Fruit fly (Drosophila melanogaster) whole organism, embryonic: Measurements from ENCODE around the gene Rab40.

Source experiments
- Antp ChIP-seq: fragments of 200-800 bp; sonication (Bioruptor generic); optimal IDR thresholded peaks from 3 replicates; lab custom pipeline; 2016; ENCODE audit warnings: missing biosample characterization, missing genetic modification characterization
- Awh ChIP-seq: fragments of 200-800 bp; sonication (Bioruptor generic); IDR thresholded peaks from 2 replicates; pipeline ENCODE4, ENCODE4 v1.3.6; 2022; ENCODE audit warnings: missing biosample characterization, missing genetic modification characterization
- CG10209 ChIP-seq: fragments of 200-800 bp; sonication (Bioruptor generic); optimal IDR thresholded peaks from 3 replicates; lab custom pipeline; 2017; ENCODE audit warnings: missing biosample characterization, mild to moderate bottlenecking, missing genetic modification characterization, missing genetic modification reagents
- CG11085 ChIP-seq: fragments of 200-800 bp; sonication (Bioruptor generic); IDR thresholded peaks from 2 replicates; pipeline ENCODE4 v1.3.6; 2022; ENCODE audit warnings: missing biosample characterization, missing genetic modification characterization
- CG13424 ChIP-seq: fragments of 200-800 bp; sonication (Bioruptor generic); optimal IDR thresholded peaks from 2 replicates; lab custom pipeline; 2019; ENCODE audit warnings: missing biosample characterization, mild to moderate bottlenecking, missing genetic modification characterization, moderate library complexity
- CG14965 ChIP-seq: fragments of 200-800 bp; sonication (Bioruptor generic); optimal IDR thresholded peaks from 2 replicates; lab custom pipeline; 2016; ENCODE audit warnings: missing biosample characterization, missing genetic modification characterization, borderline replicate concordance
- CG15269 ChIP-seq: fragments of 200-800 bp; sonication (Bioruptor generic); optimal IDR thresholded peaks from 2 replicates; lab custom pipeline; 2018; ENCODE audit warnings: missing biosample characterization, mild to moderate bottlenecking, missing genetic modification characterization, moderate library complexity
- CG1832 ChIP-seq: fragments of 200-800 bp; sonication (Bioruptor generic); optimal IDR thresholded peaks from 2 replicates; lab custom pipeline; 2017; ENCODE audit warnings: missing biosample characterization, mild to moderate bottlenecking, missing genetic modification characterization, inconsistent platforms
- CG2116 ChIP-seq: fragments of 200-800 bp; sonication (Bioruptor generic); optimal IDR thresholded peaks from 3 replicates; lab custom pipeline; 2018; ENCODE audit warnings: missing biosample characterization, mild to moderate bottlenecking, missing genetic modification characterization
- CG2875 ChIP-seq: fragments of 200-800 bp; sonication (Bioruptor generic); optimal IDR thresholded peaks from 2 replicates; lab custom pipeline; 2017; ENCODE audit warnings: missing biosample characterization, mild to moderate bottlenecking, missing genetic modification characterization, missing genetic modification reagents
- CG3065 ChIP-seq: fragments of 200-800 bp; sonication (Bioruptor generic); optimal IDR thresholded peaks from 2 replicates; lab custom pipeline; 2016; ENCODE audit warnings: missing biosample characterization, missing genetic modification characterization
- CG3407 ChIP-seq: fragments of 200-800 bp; sonication (Bioruptor generic); optimal IDR thresholded peaks from 2 replicates; lab custom pipeline; 2018; ENCODE audit warnings: missing biosample characterization, mild to moderate bottlenecking, missing genetic modification characterization
- CG3838 ChIP-seq: fragments of 200-800 bp; sonication (Bioruptor generic); optimal IDR thresholded peaks from 3 replicates; lab custom pipeline; 2016; ENCODE audit warnings: missing biosample characterization, missing genetic modification characterization
- CG4820 ChIP-seq: fragments of 200-800 bp; sonication (Bioruptor generic); optimal IDR thresholded peaks from 3 replicates; lab custom pipeline; 2016; ENCODE audit warnings: missing biosample characterization, missing genetic modification characterization
- CG7357 ChIP-seq: fragments of 200-800 bp; sonication (Bioruptor generic); IDR thresholded peaks from 3 replicates; pipeline ENCODE4 v1.3.6; 2022; ENCODE audit warnings: missing biosample characterization, missing genetic modification characterization
- CG8944 ChIP-seq: fragments of 200-800 bp; sonication (Bioruptor generic); optimal IDR thresholded peaks from 3 replicates; lab custom pipeline; 2016; ENCODE audit warnings: missing biosample characterization, missing genetic modification characterization
- CG9215 ChIP-seq: fragments of 200-800 bp; sonication (Bioruptor generic); IDR thresholded peaks from 2 replicates; pipeline ENCODE4 v1.3.6; 2022; ENCODE audit warnings: missing biosample characterization, missing genetic modification characterization
- CTCF ChIP-seq: fragments of 200-800 bp; sonication (Bioruptor generic); optimal IDR thresholded peaks from 2 replicates; lab custom pipeline; 2017; ENCODE audit warnings: missing biosample characterization, mild to moderate bottlenecking, missing genetic modification characterization, moderate library complexity
- Camta ChIP-seq: fragments of 200-800 bp; sonication (Bioruptor generic); optimal IDR thresholded peaks from 2 replicates; lab custom pipeline; 2016; ENCODE audit warnings: missing biosample characterization, missing genetic modification characterization
- D ChIP-seq, 2 experiments: fragments of 200-800 bp in 1 of 2; fragments of >200 bp in 1 of 2; sonication (Bioruptor generic) in 1 of 2; optimal IDR thresholded peaks; 2 replicates in 1 of 2; 3 replicates in 1 of 2; lab custom pipeline; 2017; ENCODE audit warnings: mild to moderate bottlenecking in 1 of 2, missing biosample characterization in 1 of 2, missing genetic modification characterization in 1 of 2, missing genetic modification reagents in 1 of 2
- Dek ChIP-seq: fragments of 200-800 bp; sonication (Bioruptor generic); optimal IDR thresholded peaks from 3 replicates; lab custom pipeline; 2019; ENCODE audit warnings: missing biosample characterization, mild to moderate bottlenecking, missing genetic modification characterization, moderate library complexity
- Dfd ChIP-seq, 2 experiments: fragments of >200 bp; optimal IDR thresholded peaks; 2 replicates each; lab custom pipeline; 2017; ENCODE audit warnings: missing biosample characterization in 2 of 2, missing genetic modification characterization in 2 of 2
- Dref ChIP-seq: fragments of 200-800 bp; sonication (Bioruptor generic); IDR thresholded peaks from 2 replicates; pipeline ENCODE4 v1.3.6; 2022; ENCODE audit warnings: missing biosample characterization, missing genetic modification characterization
- Fer3 ChIP-seq: fragments of 200-800 bp; sonication (Bioruptor generic); optimal IDR thresholded peaks from 2 replicates; lab custom pipeline; 2018; ENCODE audit warnings: missing biosample characterization, mild to moderate bottlenecking, missing genetic modification characterization, moderate library complexity
- HmgD ChIP-seq: fragments of 200-800 bp; sonication (Bioruptor generic); optimal IDR thresholded peaks from 3 replicates; lab custom pipeline; 2016; ENCODE audit warnings: missing biosample characterization, missing genetic modification characterization
- Hmx ChIP-seq: fragments of 200-800 bp; sonication (Bioruptor generic); optimal IDR thresholded peaks from 2 replicates; lab custom pipeline; 2016; ENCODE audit warnings: missing biosample characterization, missing genetic modification characterization
- Hr3 ChIP-seq: fragments of 200-800 bp; sonication (Bioruptor generic); optimal IDR thresholded peaks from 3 replicates; lab custom pipeline; 2016; ENCODE audit warnings: missing biosample characterization, missing genetic modification characterization
- Jarid2 ChIP-seq: fragments of 200-800 bp; sonication (Bioruptor generic); optimal IDR thresholded peaks from 3 replicates; lab custom pipeline; 2017; ENCODE audit warnings: mild to moderate bottlenecking, missing biosample characterization, missing genetic modification reagents, missing genetic modification characterization
- Kr ChIP-seq: fragments of 200-800 bp; sonication (Bioruptor generic); optimal IDR thresholded peaks from 2 replicates; lab custom pipeline; 2017; ENCODE audit warnings: missing biosample characterization, mild to moderate bottlenecking, missing genetic modification characterization
- Lim3 ChIP-seq: fragments of 200-800 bp; sonication (Bioruptor generic); IDR thresholded peaks from 2 replicates; pipeline ENCODE4 v1.3.6; 2022; ENCODE audit warnings: missing biosample characterization, missing genetic modification characterization
- MESR4 ChIP-seq: fragments of 200-800 bp; sonication (Bioruptor generic); optimal IDR thresholded peaks from 2 replicates; lab custom pipeline; 2018; ENCODE audit warnings: missing biosample characterization, mild to moderate bottlenecking, missing genetic modification characterization, moderate library complexity
- NC2α ChIP-seq: fragments of 200-800 bp; sonication (Bioruptor generic); optimal IDR thresholded peaks from 2 replicates; lab custom pipeline; 2016; ENCODE audit warnings: missing biosample characterization, missing genetic modification characterization
- Nf-YA ChIP-seq: fragments of 200-800 bp; sonication (Bioruptor generic); IDR thresholded peaks from 2 replicates; pipeline ENCODE4 v1.3.6; 2022; ENCODE audit warnings: missing biosample characterization, missing genetic modification characterization
- Six4 ChIP-seq: fragments of 200-800 bp; sonication (Bioruptor generic); optimal IDR thresholded peaks from 2 replicates; lab custom pipeline; 2016; ENCODE audit warnings: missing biosample characterization, missing genetic modification characterization
- Sox102F ChIP-seq: fragments of 200-800 bp; sonication (Bioruptor generic); optimal IDR thresholded peaks from 2 replicates; lab custom pipeline; 2018; ENCODE audit warnings: missing biosample characterization, mild to moderate bottlenecking, missing genetic modification characterization, moderate library complexity
- Ssrp ChIP-seq: fragments of 200-800 bp; sonication (Bioruptor generic); optimal IDR thresholded peaks from 2 replicates; lab custom pipeline; 2018; ENCODE audit warnings: missing biosample characterization, mild to moderate bottlenecking, missing genetic modification characterization, moderate library complexity
- YL-1 ChIP-seq: fragments of 200-800 bp; sonication (Bioruptor generic); optimal IDR thresholded peaks from 3 replicates; lab custom pipeline; 2017; ENCODE audit warnings: missing biosample characterization, mild to moderate bottlenecking, missing genetic modification characterization
- ase ChIP-seq: fragments of 200-800 bp; sonication (Bioruptor generic); IDR thresholded peaks from 3 replicates; pipeline ENCODE4 v1.3.6; 2022; ENCODE audit warnings: missing biosample characterization, missing genetic modification characterization
- bab2 ChIP-seq: fragments of 200-800 bp; sonication (Bioruptor generic); optimal IDR thresholded peaks from 2 replicates; lab custom pipeline; 2016; ENCODE audit warnings: missing biosample characterization, missing genetic modification characterization
- btn ChIP-seq: fragments of 200-800 bp; sonication (Bioruptor generic); optimal IDR thresholded peaks from 2 replicates; lab custom pipeline; 2016; ENCODE audit warnings: missing biosample characterization, missing genetic modification characterization
- cas ChIP-seq: fragments of 200-800 bp; sonication (Bioruptor generic); IDR thresholded peaks from 2 replicates; pipeline ENCODE4 v1.3.6; 2022; ENCODE audit warnings: missing biosample characterization, missing genetic modification characterization
- chinmo ChIP-seq: fragments of 200-800 bp; sonication (Bioruptor generic); IDR thresholded peaks from 4 replicates; pipeline ENCODE4 v1.3.6; 2022; ENCODE audit warnings: missing biosample characterization, missing genetic modification characterization; ENCODE audit not compliant: partially characterized antibody
- cwo ChIP-seq: fragments of 200-800 bp; sonication (Bioruptor generic); optimal IDR thresholded peaks from 3 replicates; lab custom pipeline; 2017; ENCODE audit warnings: missing biosample characterization, missing genetic modification characterization, mild to moderate bottlenecking, moderate library complexity, missing genetic modification reagents
- inv ChIP-seq: fragments of 200-800 bp; sonication (Bioruptor generic); IDR thresholded peaks from 2 replicates; pipeline ENCODE4 v1.3.6; 2022; ENCODE audit warnings: missing biosample characterization, missing genetic modification characterization; ENCODE audit not compliant: partially characterized antibody
- lilli ChIP-seq: fragments of 200-800 bp; sonication (Bioruptor generic); optimal IDR thresholded peaks from 3 replicates; lab custom pipeline; 2016; ENCODE audit warnings: missing biosample characterization, missing genetic modification characterization
- nmo ChIP-seq: fragments of 200-800 bp; sonication (Bioruptor generic); optimal IDR thresholded peaks from 2 replicates; lab custom pipeline; 2018; ENCODE audit warnings: missing biosample characterization, mild to moderate bottlenecking, missing genetic modification characterization, moderate library complexity
- org-1 ChIP-seq: fragments of 200-800 bp; sonication (Bioruptor generic); optimal IDR thresholded peaks from 2 replicates; lab custom pipeline; 2017; ENCODE audit warnings: missing biosample characterization, missing genetic modification characterization
- peb ChIP-seq: fragments of 200-800 bp; sonication (Bioruptor generic); IDR thresholded peaks from 2 replicates; pipeline ENCODE4 v1.3.6; 2022; ENCODE audit warnings: missing biosample characterization, missing genetic modification characterization
- tgo ChIP-seq: fragments of 200-800 bp; sonication (Bioruptor generic); IDR thresholded peaks from 3 replicates; pipeline ENCODE4 v1.3.6; 2022; ENCODE audit warnings: missing biosample characterization, missing genetic modification characterization
- tio ChIP-seq: fragments of 200-800 bp; sonication (Bioruptor generic); optimal IDR thresholded peaks from 2 replicates; lab custom pipeline; 2017; ENCODE audit warnings: missing biosample characterization, missing genetic modification characterization, inconsistent platforms
- tup ChIP-seq: fragments of 200-800 bp; sonication (Bioruptor generic); optimal IDR thresholded peaks from 2 replicates; lab custom pipeline; 2016; ENCODE audit warnings: missing biosample characterization, mild to moderate bottlenecking, missing genetic modification characterization, moderate library complexity
- zf30C ChIP-seq: fragments of 200-800 bp; sonication (Bioruptor generic); optimal IDR thresholded peaks from 3 replicates; lab custom pipeline; 2018; ENCODE audit warnings: missing biosample characterization, mild to moderate bottlenecking, missing genetic modification characterization

Gene Rab40

dm6 chrX:12496930-12497329 is 34.0 kb upstream of the Rab40 start, which contains the start of gene mdu (continued):
- TF ChIP-seq CG3838 (no peak), Awh (GFP tag; lab: Robert Waterston, UW) (no peak), zf30C (GFP tag; lab: Kevin White, UChicago) (no peak), MESR4 (GFP tag; lab: Kevin White, UChicago) (no peak), Dfd (GFP tag; optimal IDR thresholded peaks at IDR 0.05; lab: Kevin White, UChicago) (no peak), Dref (GFP tag; lab: Robert Waterston, UW) (peak; percentile 73), Lim3 (no peak), btn (no peak), CG15269 (tag; lab: Kevin White, UChicago) (peak; percentile 9), YL-1 (GFP tag; lab: Kevin White, UChicago) (no peak), Ssrp (peak; percentile 25), Dek (tag; lab: Kevin White, UChicago) (no peak), Kr (GFP tag; lab: Kevin White, UChicago) (no peak), tgo (GFP tag; lab: Robert Waterston, UW) (no peak; the same call in 2 of the 3 replicates), Jarid2 (peak; percentile 67), Antp (GFP tag; lab: Kevin White, UChicago) (no peak), CG2116 (GFP tag; lab: Kevin White, UChicago) (peak; percentile 60), CG14965 (GFP tag; lab: Kevin White, UChicago) (no peak), CG3407 (GFP tag; lab: Kevin White, UChicago) (no peak), cwo (GFP tag; lab: Kevin White, UChicago) (no peak), lilli (GFP tag; lab: Kevin White, UChicago) (peak; percentile 20), tup (GFP tag; lab: Kevin White, UChicago) (no peak), CG10209 (GFP tag; lab: Kevin White, UChicago) (peak; percentile 1), CG7357 (no peak), chinmo (GFP tag; lab: Robert Waterston, UW) (0 out of 4 replicates have a peak, but pooled peaks have one; percentile 60), Hr3 (GFP tag; lab: Kevin White, UChicago) (no peak), CG9215 (GFP tag; lab: Robert Waterston, UW) (0 out of 2 replicates have a peak, but pooled peaks have one; percentile 18), inv (GFP tag; lab: Robert Waterston, UW) (no peak), Sox102F (GFP tag; lab: Kevin White, UChicago) (peak; percentile 8), D (optimal IDR thresholded peaks at IDR 0.05; lab: Kevin White, UChicago) (no peak), D (GFP tag; optimal IDR thresholded peaks at IDR 0.05; lab: Kevin White, UChicago) (no peak), Camta (no peak), Six4 (GFP tag; lab: Kevin White, UChicago) (no peak), CG2875 (GFP tag; lab: Kevin White, UChicago) (no peak), CG13424 (peak; percentile 40), Hmx (GFP tag; lab: Kevin White, UChicago) (no peak), Nf-YA (GFP tag; lab: Robert Waterston, UW) (no peak), CG1832 (GFP tag; lab: Kevin White, UChicago) (no peak), CG8944 (GFP tag; lab: Kevin White, UChicago) (no peak), tio (no peak), peb (no peak), cas (GFP tag; lab: Robert Waterston, UW) (no peak), CG3065 (GFP tag; lab: Kevin White, UChicago) (no peak), NC2α (no peak), Fer3 (tag; lab: Kevin White, UChicago) (no peak), CG11085 (GFP tag; lab: Robert Waterston, UW) (no peak), HmgD (GFP tag; lab: Kevin White, UChicago) (no peak), CTCF (GFP tag; lab: Kevin White, UChicago) (no peak), nmo (GFP tag; lab: Kevin White, UChicago) (peak; percentile 61), bab2 (GFP tag; lab: Kevin White, UChicago) (no peak), org-1 (GFP tag; lab: Kevin White, UChicago) (no peak), ase (GFP tag; lab: Robert Waterston, UW) (no peak), CG4820 (GFP tag; lab: Kevin White, UChicago) (no peak)
